Worm (Caenorhabditis elegans) whole organism, early embryonic: ENCODE results near the gene nrde-1.

ENCODE experiments used
- F13C5.2 ChIP-seq: sonication (generic microtip); optimal IDR thresholded peaks from 2 replicates; lab custom pipeline; 2017; ENCODE audit warnings: mild to moderate bottlenecking, missing genetic modification characterization, inconsistent platforms, missing compliant biosample characterization
- aly-1 ChIP-seq: sonication (generic microtip); optimal IDR thresholded peaks from 2 replicates; lab custom pipeline; 2016; ENCODE audit warnings: missing genetic modification characterization, missing compliant biosample characterization
- ama-1 ChIP-seq: fragments of 150-350 bp; optimal IDR thresholded peaks from 2 replicates; lab custom pipeline; 2014
- ceh-13 ChIP-seq: fragments of 200-800 bp; sonication (Bioruptor generic); optimal IDR thresholded peaks from 2 replicates; lab custom pipeline; 2018; ENCODE audit warnings: mild to moderate bottlenecking, missing genetic modification characterization, missing compliant biosample characterization
- flt-1 ChIP-seq: fragments of 200-800 bp; sonication (Bioruptor generic); IDR thresholded peaks from 2 replicates; pipeline ENCODE4 v1.3.6; 2022; ENCODE audit warnings: missing genetic modification characterization, missing compliant biosample characterization
- hmg-4 ChIP-seq: fragments of 200-800 bp; sonication (Bioruptor generic); optimal IDR thresholded peaks from 2 replicates; lab custom pipeline; 2018; ENCODE audit warnings: mild to moderate bottlenecking, missing genetic modification characterization, missing compliant biosample characterization
- hnd-1 ChIP-seq: sonication (generic microtip); optimal IDR thresholded peaks from 2 replicates; lab custom pipeline; 2016; ENCODE audit warnings: missing genetic modification characterization, missing compliant biosample characterization
- scrt-1 ChIP-seq: fragments of 200-800 bp; sonication (Bioruptor generic); IDR thresholded peaks from 2 replicates; pipeline ENCODE4 v1.3.6; 2022; ENCODE audit warnings: missing genetic modification characterization, missing compliant biosample characterization
- tbx-37 ChIP-seq: fragments of 200-800 bp; sonication (Bioruptor generic); conservative IDR thresholded peaks from 2 replicates; pipeline ENCODE4 v1.3.6; 2022; ENCODE audit warnings: missing genetic modification reagents, missing genetic modification characterization, missing compliant biosample characterization

DNA sequence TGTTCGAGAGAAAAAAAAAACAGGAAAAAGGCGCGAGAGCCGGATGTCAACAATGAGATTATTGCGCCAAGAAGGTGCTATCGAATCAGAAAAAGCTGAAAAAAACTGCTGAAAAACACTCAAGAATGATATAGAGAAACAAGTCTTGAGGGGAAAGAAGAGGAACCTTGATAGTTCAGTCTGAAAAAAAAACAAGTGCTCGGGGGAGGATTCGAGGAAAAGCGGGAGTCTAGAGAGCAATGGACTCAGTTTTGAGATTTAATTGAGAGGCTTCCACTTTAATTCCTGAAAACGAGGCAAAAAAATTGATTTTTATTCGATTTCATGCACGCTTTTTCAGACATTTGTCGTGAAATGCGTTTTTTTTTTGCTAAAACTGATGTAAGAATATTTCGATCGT is 18.7 kb upstream of the nrde-1 start, which contains the start of gene npr-15:
- no peak for TF ChIP-seq tbx-37
- no peak for TF ChIP-seq F13C5.2 (tag; lab: Kevin White, UChicago)
- TF ChIP-seq aly-1 = no peak
- TF ChIP-seq ama-1 (lab: Kevin White, UChicago) = no peak
- TF ChIP-seq scrt-1 (GFP tag; lab: Robert Waterston, UW) = no peak
- no peak for TF ChIP-seq hmg-4
- no peak for TF ChIP-seq flt-1
- no peak for TF ChIP-seq hnd-1 (tag; lab: Kevin White, UChicago)
- TF ChIP-seq ceh-13 (GFP tag; lab: Kevin White, UChicago) = no peak
